Fruit fly (Drosophila melanogaster): ENCODE measurements around the gene GAPsec.

Gene GAPsec

dm6 chr3L:8657429-8657754 lies 33.7 kb upstream of the GAPsec start:
- TF ChIP-seq psq (optimal IDR thresholded peaks at IDR 0.05): no peak

- no peak for TF ChIP-seq Myc (optimal IDR thresholded peaks at IDR 0.05)
- no peak for TF ChIP-seq insv (optimal IDR thresholded peaks at IDR 0.05)
- TF ChIP-seq psq (optimal IDR thresholded peaks at IDR 0.05): no peak
- no peak for TF ChIP-seq Sin3A (optimal IDR thresholded peaks at IDR 0.05)
- no peak for TF ChIP-seq h (optimal IDR thresholded peaks at IDR 0.05)
- TF ChIP-seq ttk (optimal IDR thresholded peaks at IDR 0.05): no peak
Observed at dm6 chr3L:8656725-8657428, 33.2 kb upstream of the GAPsec start.

dm6 chr3L:8655217-8655896 lies 31.7 kb upstream of the GAPsec start:
- TF ChIP-seq Sin3A (optimal IDR thresholded peaks at IDR 0.05) (no peak), ttk (optimal IDR thresholded peaks at IDR 0.05) (no peak), h (optimal IDR thresholded peaks at IDR 0.05) (no peak), psq (optimal IDR thresholded peaks at IDR 0.05) (no peak), insv (optimal IDR thresholded peaks at IDR 0.05) (no peak), Myc (optimal IDR thresholded peaks at IDR 0.05) (no peak)

- TF ChIP-seq Myc (optimal IDR thresholded peaks at IDR 0.05) (no peak), h (optimal IDR thresholded peaks at IDR 0.05) (no peak), Sin3A (optimal IDR thresholded peaks at IDR 0.05) (no peak), psq (optimal IDR thresholded peaks at IDR 0.05) (no peak), ttk (optimal IDR thresholded peaks at IDR 0.05) (no peak), insv (optimal IDR thresholded peaks at IDR 0.05) (no peak)
Observed at dm6 chr3L:8653572-8653971, 29.9 kb upstream of the GAPsec start.

- TF ChIP-seq psq (optimal IDR thresholded peaks at IDR 0.05) (no peak), Myc (optimal IDR thresholded peaks at IDR 0.05) (no peak), ttk (optimal IDR thresholded peaks at IDR 0.05) (no peak)
Observed at dm6 chr3L:8652572-8652977, 28.9 kb upstream of the GAPsec start.

dm6 chr3L:8651876-8652571 lies 28.3 kb upstream of the GAPsec start:
- TF ChIP-seq Sin3A (optimal IDR thresholded peaks at IDR 0.05) (no peak), psq (optimal IDR thresholded peaks at IDR 0.05) (no peak), insv (optimal IDR thresholded peaks at IDR 0.05) (no peak), h (optimal IDR thresholded peaks at IDR 0.05) (no peak), ttk (optimal IDR thresholded peaks at IDR 0.05) (no peak), Myc (optimal IDR thresholded peaks at IDR 0.05) (no peak)

- TF ChIP-seq psq (optimal IDR thresholded peaks at IDR 0.05) (no peak), Sin3A (optimal IDR thresholded peaks at IDR 0.05) (no peak), ttk (optimal IDR thresholded peaks at IDR 0.05) (no peak), Myc (optimal IDR thresholded peaks at IDR 0.05) (no peak), insv (optimal IDR thresholded peaks at IDR 0.05) (no peak), h (optimal IDR thresholded peaks at IDR 0.05) (no peak)
Observed at dm6 chr3L:8648836-8649235, 25.1 kb upstream of the GAPsec start, which contains the start of gene Arr2. Gene Arr2, minus strand, starts transcription at chr3L:8648936.

dm6 chr3L:8646821-8647220 lies 23.1 kb upstream of the GAPsec start, which contains the start of the genes CG13305 and Pex7:
Gene CG13305, minus strand, starts transcription at chr3L:8646822.
Gene Pex7, plus strand, starts transcription at chr3L:8647145.
- TF ChIP-seq ttk (optimal IDR thresholded peaks at IDR 0.05): no peak
- no peak for TF ChIP-seq Sin3A (optimal IDR thresholded peaks at IDR 0.05)
- TF ChIP-seq h (optimal IDR thresholded peaks at IDR 0.05): no peak
- TF ChIP-seq psq (optimal IDR thresholded peaks at IDR 0.05): no peak
- TF ChIP-seq Myc (optimal IDR thresholded peaks at IDR 0.05): no peak
- no peak for TF ChIP-seq insv (optimal IDR thresholded peaks at IDR 0.05)

dm6 chr3L:8643810-8644552 lies 20.3 kb upstream of the GAPsec start:
- TF ChIP-seq insv (optimal IDR thresholded peaks at IDR 0.05) (no peak), Sin3A (optimal IDR thresholded peaks at IDR 0.05) (no peak), Myc (optimal IDR thresholded peaks at IDR 0.05) (no peak), psq (optimal IDR thresholded peaks at IDR 0.05) (no peak), ttk (optimal IDR thresholded peaks at IDR 0.05) (no peak), h (optimal IDR thresholded peaks at IDR 0.05) (no peak)

dm6 chr3L:8641049-8641448 lies 17.3 kb upstream of the GAPsec start:
- TF ChIP-seq insv (optimal IDR thresholded peaks at IDR 0.05) (no peak), psq (optimal IDR thresholded peaks at IDR 0.05) (no peak), h (optimal IDR thresholded peaks at IDR 0.05) (no peak), Myc (optimal IDR thresholded peaks at IDR 0.05) (no peak), Sin3A (optimal IDR thresholded peaks at IDR 0.05) (no peak), ttk (optimal IDR thresholded peaks at IDR 0.05) (no peak)

dm6 chr3L:8640139-8640538 lies 16.4 kb upstream of the GAPsec start, which contains the start of gene Cpr66D:
Gene Cpr66D, plus strand, starts transcription at chr3L:8640439.
- TF ChIP-seq Sin3A (optimal IDR thresholded peaks at IDR 0.05) (no peak), psq (optimal IDR thresholded peaks at IDR 0.05) (no peak)
